Worm (Caenorhabditis elegans): ENCODE measurements around the gene sru-4.

DNA sequence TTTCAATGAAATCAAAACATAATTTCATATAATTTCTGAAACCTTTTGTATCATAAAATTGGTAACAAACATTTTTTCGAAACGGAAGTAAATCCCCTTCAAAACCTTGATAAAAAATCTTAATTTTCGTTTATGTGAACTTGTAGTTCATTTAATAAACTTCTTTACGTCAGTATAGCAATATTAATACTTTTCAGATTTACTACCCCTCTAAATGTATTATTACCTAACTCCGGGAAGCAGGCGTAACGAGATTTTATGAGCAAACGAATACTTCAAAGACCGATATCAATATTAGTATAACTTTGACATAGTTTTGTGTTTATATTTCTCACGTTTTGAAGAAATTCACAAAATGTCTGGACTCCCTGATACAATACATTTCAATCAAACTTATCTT, 9.9 kb upstream of the sru-4 start, which contains the start of gene sru-1:
- no peak for TF ChIP-seq nhr-12 (tag; optimal IDR thresholded peaks at IDR 0.05)
- TF ChIP-seq lin-39 (tag; optimal IDR thresholded peaks at IDR 0.05): no peak
- no peak for TF ChIP-seq nhr-237 (tag; optimal IDR thresholded peaks at IDR 0.05)
- TF ChIP-seq ama-1 (optimal IDR thresholded peaks at IDR 0.05): no peak
- no peak for TF ChIP-seq nhr-25 (tag; optimal IDR thresholded peaks at IDR 0.05)
- TF ChIP-seq F13H6.1 (tag; optimal IDR thresholded peaks at IDR 0.05): no peak
- TF ChIP-seq fos-1 (tag; optimal IDR thresholded peaks at IDR 0.05): no peak
- TF ChIP-seq nhr-6 (tag; optimal IDR thresholded peaks at IDR 0.05): no peak
- no peak for TF ChIP-seq nhr-11 (tag; optimal IDR thresholded peaks at IDR 0.05)
- TF ChIP-seq unc-62 (GFP tag; optimal IDR thresholded peaks at IDR 0.05): no peak

Data from whole organism, L2 larva.